Fruit fly (Drosophila melanogaster) whole organism, prepupa: ENCODE results near the gene CG12316.

Experiments
- Blimp-1 ChIP-seq: fragments of 200-800 bp; sonication (Bioruptor generic); optimal IDR thresholded peaks from 3 replicates; lab custom pipeline; 2017; ENCODE audit warnings: missing biosample characterization, missing genetic modification characterization, mild to moderate bottlenecking, moderate library complexity, missing genetic modification reagents
- CG10669 ChIP-seq: fragments of 200-800 bp; sonication (Bioruptor generic); optimal IDR thresholded peaks from 3 replicates; lab custom pipeline; 2018; ENCODE audit warnings: missing biosample characterization, mild to moderate bottlenecking, missing genetic modification characterization, moderate library complexity
- CG11762 ChIP-seq: fragments of 200-800 bp; sonication (Bioruptor generic); optimal IDR thresholded peaks from 3 replicates; lab custom pipeline; 2016; ENCODE audit warnings: missing biosample characterization, missing genetic modification characterization; ENCODE audit not compliant: insufficient read depth
- CG15336 ChIP-seq: fragments of 200-800 bp; sonication (Bioruptor generic); IDR thresholded peaks from 2 replicates; pipeline ENCODE4 v1.3.6; 2022; ENCODE audit warnings: missing biosample characterization, missing genetic modification characterization
- CG1621 ChIP-seq: fragments of 200-800 bp; sonication (Bioruptor generic); optimal IDR thresholded peaks from 3 replicates; lab custom pipeline; 2018; ENCODE audit warnings: missing biosample characterization, mild to moderate bottlenecking, missing genetic modification characterization
- CG3032 ChIP-seq: fragments of 200-800 bp; optimal IDR thresholded peaks from 2 replicates; lab custom pipeline; 2019; ENCODE audit warnings: missing biosample characterization, mild to moderate bottlenecking, missing genetic modification characterization, moderate library complexity
- CG32006 ChIP-seq: fragments of 200-800 bp; sonication (Bioruptor generic); optimal IDR thresholded peaks from 3 replicates; lab custom pipeline; 2017; ENCODE audit warnings: missing biosample characterization, mild to moderate bottlenecking, missing genetic modification characterization
- CG3919 ChIP-seq: fragments of 200-800 bp; sonication (Bioruptor generic); optimal IDR thresholded peaks from 3 replicates; lab custom pipeline; 2016; ENCODE audit warnings: missing biosample characterization, missing genetic modification characterization
- CG4318 ChIP-seq: fragments of 200-800 bp; sonication (Bioruptor generic); optimal IDR thresholded peaks from 3 replicates; lab custom pipeline; 2017; ENCODE audit warnings: missing biosample characterization, mild to moderate bottlenecking, missing genetic modification characterization
- CG6163 ChIP-seq: fragments of 200-800 bp; sonication (Bioruptor generic); IDR thresholded peaks from 3 replicates; pipeline ENCODE4 v1.3.6; 2022; ENCODE audit warnings: missing biosample characterization, missing genetic modification characterization
- CG6792 ChIP-seq: fragments of 200-800 bp; sonication (Bioruptor generic); optimal IDR thresholded peaks from 3 replicates; lab custom pipeline; 2016; ENCODE audit warnings: missing biosample characterization, missing genetic modification characterization
- CG6854 ChIP-seq: fragments of 200-800 bp; sonication (Bioruptor generic); optimal IDR thresholded peaks from 2 replicates; lab custom pipeline; 2017; ENCODE audit warnings: missing biosample characterization, mild to moderate bottlenecking, missing genetic modification characterization
- CG8119 ChIP-seq: fragments of 200-800 bp; sonication (Bioruptor generic); IDR thresholded peaks from 3 replicates; pipeline ENCODE4 v1.3.6; 2022; ENCODE audit warnings: missing biosample characterization, missing genetic modification characterization
- Eip75B ChIP-seq: fragments of 200-800 bp; sonication (Bioruptor generic); optimal IDR thresholded peaks from 3 replicates; lab custom pipeline; 2016; ENCODE audit warnings: missing biosample characterization, missing genetic modification characterization
- Eip78C ChIP-seq: fragments of 200-800 bp; sonication (Bioruptor generic); peaks from one replicate; lab custom pipeline; 2016; ENCODE audit warnings: missing biosample characterization, missing genetic modification characterization
- Eip93F ChIP-seq: fragments of 200-800 bp; sonication (Bioruptor generic); optimal IDR thresholded peaks from 2 replicates; lab custom pipeline; 2016; ENCODE audit warnings: missing biosample characterization, mild to moderate bottlenecking, missing genetic modification characterization
- Gug ChIP-seq: fragments of 200-800 bp; sonication (Bioruptor generic); IDR thresholded peaks from 2 replicates; pipeline ENCODE4 v1.3.6; 2022; ENCODE audit warnings: missing biosample characterization, missing genetic modification characterization
- Hr39 ChIP-seq: fragments of 200-800 bp; sonication (Bioruptor generic); optimal IDR thresholded peaks from 2 replicates; lab custom pipeline; 2016; ENCODE audit warnings: missing biosample characterization, missing genetic modification characterization
- Lpt ChIP-seq: fragments of 200-800 bp; sonication (Bioruptor generic); optimal IDR thresholded peaks from 3 replicates; lab custom pipeline; 2016; ENCODE audit warnings: missing biosample characterization, missing genetic modification characterization
- Met ChIP-seq: fragments of 200-800 bp; sonication (Bioruptor generic); optimal IDR thresholded peaks from 3 replicates; lab custom pipeline; 2016; ENCODE audit warnings: missing biosample characterization, missing genetic modification characterization
- Smox ChIP-seq: fragments of 200-800 bp; sonication (Bioruptor generic); optimal IDR thresholded peaks from 3 replicates; lab custom pipeline; 2016; ENCODE audit warnings: missing biosample characterization, missing genetic modification characterization
- Sox102F ChIP-seq: fragments of 200-800 bp; sonication (Bioruptor generic); optimal IDR thresholded peaks from 2 replicates; lab custom pipeline; 2016; ENCODE audit warnings: missing biosample characterization, mild to moderate bottlenecking, missing genetic modification characterization
- Sox14 ChIP-seq: fragments of 200-800 bp; sonication (Bioruptor generic); optimal IDR thresholded peaks from 3 replicates; lab custom pipeline; 2016; ENCODE audit warnings: missing biosample characterization, missing genetic modification characterization
- achi ChIP-seq: fragments of 200-800 bp; sonication (Bioruptor generic); optimal IDR thresholded peaks from 3 replicates; lab custom pipeline; 2016; ENCODE audit warnings: missing biosample characterization, missing genetic modification characterization
- acj6 ChIP-seq: fragments of 200-800 bp; sonication (Bioruptor generic); optimal IDR thresholded peaks from 3 replicates; lab custom pipeline; 2016; ENCODE audit warnings: missing biosample characterization, missing genetic modification characterization
- dac ChIP-seq: fragments of 200-800 bp; sonication (Bioruptor generic); optimal IDR thresholded peaks from 2 replicates; lab custom pipeline; 2017; ENCODE audit warnings: missing biosample characterization, mild to moderate bottlenecking, missing genetic modification characterization
- eg ChIP-seq: fragments of 200-800 bp; sonication (Bioruptor generic); IDR thresholded peaks from 3 replicates; pipeline ENCODE4 v1.3.6; 2022; ENCODE audit warnings: missing biosample characterization, missing genetic modification characterization
- esn ChIP-seq: fragments of 200-800 bp; sonication (Bioruptor generic); optimal IDR thresholded peaks from 2 replicates; lab custom pipeline; 2016; ENCODE audit warnings: missing biosample characterization, mild to moderate bottlenecking, missing genetic modification characterization, moderate library complexity
- fkh ChIP-seq: fragments of 200-800 bp; sonication (Bioruptor generic); optimal IDR thresholded peaks from 3 replicates; lab custom pipeline; 2017; ENCODE audit warnings: missing biosample characterization, mild to moderate bottlenecking, missing genetic modification characterization, moderate library complexity
- net ChIP-seq: fragments of 200-800 bp; sonication (Bioruptor generic); optimal IDR thresholded peaks from 3 replicates; lab custom pipeline; 2016; ENCODE audit warnings: missing biosample characterization, missing genetic modification characterization
- salr ChIP-seq, 2 experiments: fragments of 200-800 bp; sonication (Bioruptor generic); optimal IDR thresholded peaks; 3 replicates each; lab custom pipeline; 2016 to 2018; ENCODE audit warnings: missing biosample characterization in 2 of 2, missing genetic modification characterization in 2 of 2, mild to moderate bottlenecking in 1 of 2
- ss ChIP-seq, 2 experiments: fragments of 200-800 bp; sonication (Bioruptor generic); optimal IDR thresholded peaks; 2 replicates in 1 of 2; 3 replicates in 1 of 2; lab custom pipeline; 2017 to 2018; ENCODE audit warnings: mild to moderate bottlenecking in 2 of 2, missing biosample characterization in 2 of 2, missing genetic modification characterization in 2 of 2, moderate library complexity in 1 of 2
- svp ChIP-seq: fragments of 200-800 bp; sonication (Bioruptor generic); peaks from one replicate; lab custom pipeline; 2016; ENCODE audit warnings: missing biosample characterization, missing genetic modification characterization
- vri ChIP-seq: fragments of 200-800 bp; sonication (Bioruptor generic); optimal IDR thresholded peaks from 3 replicates; lab custom pipeline; 2016; ENCODE audit warnings: missing biosample characterization, mild to moderate bottlenecking, missing genetic modification characterization

Gene CG12316

DNA sequence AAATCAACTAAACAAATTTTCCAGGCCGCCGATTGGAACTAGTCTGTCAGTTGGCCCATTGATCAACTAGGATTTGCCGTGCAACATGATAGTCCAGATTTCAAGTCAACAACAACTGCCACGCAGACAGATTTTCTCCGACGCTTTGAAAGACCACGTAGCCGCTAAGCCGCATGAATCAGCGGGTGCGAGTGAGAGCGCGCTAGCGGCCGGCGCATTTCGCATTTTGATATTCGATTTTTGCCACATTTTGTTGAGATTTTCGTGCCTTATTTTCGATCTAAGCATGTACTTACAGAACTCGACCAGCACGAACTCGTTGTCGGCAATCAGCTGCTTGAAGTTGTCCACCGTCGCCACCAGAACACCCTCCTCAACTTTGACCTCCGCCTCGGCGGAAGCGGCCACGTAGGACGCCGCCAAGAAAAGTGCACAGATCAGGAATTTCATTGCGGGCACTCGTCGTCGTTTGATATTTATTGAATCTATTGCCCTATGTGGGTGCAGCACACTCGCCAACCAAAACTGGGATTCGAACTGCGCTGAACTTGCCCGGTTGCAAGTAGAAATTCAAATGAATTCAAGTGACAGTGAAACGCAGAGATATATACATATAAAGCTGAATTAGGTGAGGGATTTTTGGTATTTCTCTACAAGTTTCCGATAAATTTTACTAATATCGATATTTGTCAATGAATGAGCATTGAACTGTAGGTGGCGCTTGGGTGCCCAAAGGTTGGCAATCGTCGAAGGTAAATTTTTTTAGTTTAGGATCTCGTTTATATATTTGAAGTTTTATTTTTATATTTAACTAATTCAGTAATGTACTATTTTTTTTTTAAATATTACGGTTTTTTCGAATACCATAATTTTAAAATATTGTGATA is 5.5 kb upstream of the CG12316 start, which contains the start of gene Pdi (continued):
- TF ChIP-seq esn (GFP tag; lab: Kevin White, UChicago) (peak; percentile 35), dac (GFP tag; lab: Kevin White, UChicago) (no peak), CG6792 (GFP tag; lab: Kevin White, UChicago) (no peak), CG6163 (peak; percentile 40; the same call in 2 of the 3 replicates), CG3919 (GFP tag; lab: Kevin White, UChicago) (no peak), fkh (no peak), CG8119 (no peak)

- TF ChIP-seq CG11762: no peak
- no peak for TF ChIP-seq achi
- peak; percentile 52 for TF ChIP-seq CG32006
- TF ChIP-seq CG6854 (GFP tag; lab: Kevin White, UChicago): no peak
- peak; percentile 51 for TF ChIP-seq CG8119
- peak; percentile 54 for TF ChIP-seq net (GFP tag; lab: Kevin White, UChicago)
- peak; percentile 45 for TF ChIP-seq Sox14
- no peak for TF ChIP-seq CG3032 (tag; lab: Kevin White, UChicago)
- peak; percentile 50 for TF ChIP-seq eg (GFP tag; lab: Robert Waterston, UW)
- TF ChIP-seq Lpt (GFP tag; lab: Kevin White, UChicago): peak; percentile 61
- TF ChIP-seq Hr39 (GFP tag; lab: Kevin White, UChicago): peak; percentile 11
- TF ChIP-seq CG6163: peak; percentile 71
- peak; percentile 59 for TF ChIP-seq fkh
- peak; percentile 62 for TF ChIP-seq Met (GFP tag; lab: Kevin White, UChicago)
- TF ChIP-seq Gug (GFP tag; lab: Robert Waterston, UW): no peak
- peak; percentile 62 for TF ChIP-seq Eip78C
- no peak for TF ChIP-seq svp
- no peak for TF ChIP-seq Blimp-1 (GFP tag; lab: Kevin White, UChicago)
- peak; percentile 12 for TF ChIP-seq acj6 (GFP tag; lab: Kevin White, UChicago)
- TF ChIP-seq vri (GFP tag; lab: Kevin White, UChicago): peak; percentile 55
- peak; percentile 25 for TF ChIP-seq CG3919 (GFP tag; lab: Kevin White, UChicago)
- peak; percentile 46 for TF ChIP-seq esn (GFP tag; lab: Kevin White, UChicago)
- no peak for TF ChIP-seq Eip75B (GFP tag; lab: Kevin White, UChicago)
- TF ChIP-seq CG4318 (GFP tag; lab: Kevin White, UChicago): no peak
- peak; percentile 14 for TF ChIP-seq CG1621
- no peak for TF ChIP-seq Sox102F
- peak; percentile 49; the same call in 1 of the 2 replicates for TF ChIP-seq CG15336 (GFP tag; lab: Robert Waterston, UW)
- TF ChIP-seq CG10669 (GFP tag; lab: Kevin White, UChicago): peak; percentile 9
- TF ChIP-seq ss (GFP tag; optimal IDR thresholded peaks at IDR 0.05; lab: Kevin White, UChicago): peak; percentile 17 to 48
- peak; percentile 9 for TF ChIP-seq Smox (GFP tag; lab: Kevin White, UChicago)
- TF ChIP-seq salr (GFP tag; optimal IDR thresholded peaks at IDR 0.05; lab: Kevin White, UChicago): peak in 1 of 2 experiments; percentile 18
Measured at dm6 chr3L:15141118-15142003, 4.6 kb upstream of the CG12316 start.

DNA sequence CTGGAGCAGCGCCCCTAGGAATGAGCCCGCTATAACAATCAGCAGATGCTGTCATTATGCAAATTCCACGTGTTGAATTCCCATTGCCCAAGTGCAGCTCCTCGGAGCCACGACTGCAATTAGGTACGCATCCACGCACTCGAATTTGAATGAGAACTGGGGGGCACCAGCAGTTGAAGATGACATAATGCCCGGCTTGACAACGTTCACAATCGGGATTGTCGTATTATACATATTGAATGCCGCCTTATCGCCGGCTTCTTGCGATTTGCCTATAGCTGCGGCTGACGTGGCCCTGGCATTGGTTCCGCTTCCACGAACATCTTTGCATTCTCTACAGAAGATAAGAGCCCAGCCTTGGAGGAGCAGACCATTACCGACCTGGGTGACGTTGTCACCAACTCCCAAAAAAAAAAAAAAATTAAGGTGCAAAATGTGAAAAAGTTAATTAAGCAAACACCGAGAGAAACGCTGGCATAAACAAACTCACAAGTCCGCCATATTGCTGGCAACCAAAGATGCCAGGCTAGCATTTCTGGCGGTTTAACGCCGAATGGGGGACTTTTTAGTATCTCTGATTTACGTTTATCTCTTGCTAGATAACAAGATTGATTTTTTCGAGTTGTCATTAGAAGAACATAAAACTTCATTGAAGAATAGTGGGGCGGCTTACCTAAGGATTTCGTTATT is 3.7 kb upstream of the CG12316 start:
- TF ChIP-seq Eip93F (GFP tag; lab: Kevin White, UChicago): no peak
- TF ChIP-seq vri (GFP tag; lab: Kevin White, UChicago): peak; percentile 96
- no peak for TF ChIP-seq Gug (GFP tag; lab: Robert Waterston, UW)
- TF ChIP-seq Eip78C: peak; percentile 41
- TF ChIP-seq CG3919 (GFP tag; lab: Kevin White, UChicago): no peak
- peak; percentile 19; the same call in 1 of the 3 replicates for TF ChIP-seq CG6163
- no peak for TF ChIP-seq ss (GFP tag; optimal IDR thresholded peaks at IDR 0.05; lab: Kevin White, UChicago)
- peak; percentile 64 for TF ChIP-seq svp
- peak; percentile 34; the same call in 1 of the 3 replicates for TF ChIP-seq eg (GFP tag; lab: Robert Waterston, UW)
